Worm (Caenorhabditis elegans) whole organism, young adult: ENCODE measurements around the gene B0284.3.

Source experiments
- B0035.1 ChIP-seq: sonication (generic microtip); optimal IDR thresholded peaks from 2 replicates; lab custom pipeline; 2016; ENCODE audit warnings: missing genetic modification characterization, mild to moderate bottlenecking, missing compliant biosample characterization, missing genotype, missing genetic modification reagents
- C17E4.6 ChIP-seq: fragments of 200-800 bp; sonication (Bioruptor generic); IDR thresholded peaks from 2 replicates; pipeline ENCODE4 v1.3.6; 2022; ENCODE audit warnings: missing genetic modification reagents, missing genetic modification characterization, missing compliant biosample characterization
- D2030.7 ChIP-seq: fragments of 200-800 bp; sonication (Bioruptor generic); IDR thresholded peaks from 2 replicates; pipeline ENCODE4 v1.3.6; 2022; ENCODE audit warnings: missing genetic modification reagents, missing genetic modification characterization, missing compliant biosample characterization
- F22D6.2 ChIP-seq: sonication (generic microtip); optimal IDR thresholded peaks from 2 replicates; lab custom pipeline; 2016; ENCODE audit warnings: mild to moderate bottlenecking, missing genetic modification characterization, missing compliant biosample characterization
- F33H1.4 ChIP-seq: fragments of 200-800 bp; sonication (Bioruptor generic); IDR thresholded peaks from 2 replicates; pipeline ENCODE4 v1.3.6; 2022; ENCODE audit warnings: missing genetic modification reagents, missing genetic modification characterization, missing compliant biosample characterization
- F57A8.1 ChIP-seq: fragments of 200-800 bp; sonication (Bioruptor generic); optimal IDR thresholded peaks from 2 replicates; lab custom pipeline; 2018; ENCODE audit warnings: mild to moderate bottlenecking, missing genetic modification characterization, moderate library complexity, missing compliant biosample characterization
- T07F8.4 ChIP-seq: sonication (generic microtip); optimal IDR thresholded peaks from 2 replicates; lab custom pipeline; 2016; ENCODE audit warnings: mild to moderate bottlenecking, missing genetic modification characterization, moderate library complexity, missing compliant biosample characterization
- Y53G8AR.9 ChIP-seq: fragments of 200-800 bp; sonication (Bioruptor generic); conservative IDR thresholded peaks from 2 replicates; pipeline ENCODE4 v1.3.6; 2022; ENCODE audit warnings: missing genetic modification reagents, missing genetic modification characterization, missing compliant biosample characterization
- Y67H2A.10 ChIP-seq: fragments of 200-800 bp; sonication (Bioruptor generic); conservative IDR thresholded peaks from 2 replicates; pipeline ENCODE4 v1.3.6; 2022; ENCODE audit warnings: missing genetic modification reagents, missing genetic modification characterization, missing compliant biosample characterization
- Y79H2A.3 ChIP-seq: fragments of 200-800 bp; sonication (Bioruptor generic); conservative IDR thresholded peaks from 2 replicates; pipeline ENCODE4 v1.3.6; 2022; ENCODE audit warnings: missing genetic modification reagents, missing genetic modification characterization, missing compliant biosample characterization
- akir-1 ChIP-seq: fragments of 200-800 bp; sonication (Bioruptor generic); optimal IDR thresholded peaks from 2 replicates; lab custom pipeline; 2018; ENCODE audit warnings: mild to moderate bottlenecking, missing genetic modification characterization, moderate library complexity, missing compliant biosample characterization
- atf-7 ChIP-seq: sonication (generic microtip); optimal IDR thresholded peaks from 2 replicates; lab custom pipeline; 2017; ENCODE audit warnings: mild to moderate bottlenecking, missing genetic modification characterization, missing compliant biosample characterization
- attf-3 ChIP-seq: fragments of 200-800 bp; sonication (Bioruptor generic); conservative IDR thresholded peaks from 2 replicates; pipeline ENCODE4 v1.3.6; 2022; ENCODE audit warnings: missing genetic modification reagents, missing genetic modification characterization, missing compliant biosample characterization
- attf-5 ChIP-seq: fragments of 200-800 bp; sonication (Bioruptor generic); optimal IDR thresholded peaks from 2 replicates; lab custom pipeline; 2018; ENCODE audit warnings: mild to moderate bottlenecking, missing genetic modification characterization, missing compliant biosample characterization
- ccch-3 ChIP-seq: fragments of 200-800 bp; sonication (Bioruptor generic); optimal IDR thresholded peaks from 2 replicates; lab custom pipeline; 2018; ENCODE audit warnings: mild to moderate bottlenecking, missing genetic modification characterization, missing compliant biosample characterization
- cebp-2 ChIP-seq: fragments of 200-800 bp; sonication (Bioruptor generic); IDR thresholded peaks from 2 replicates; pipeline ENCODE4 v1.3.6; 2022; ENCODE audit warnings: missing genetic modification characterization, missing compliant biosample characterization
- ceh-100 ChIP-seq: fragments of 200-800 bp; sonication (Bioruptor generic); IDR thresholded peaks from 2 replicates; pipeline ENCODE4 v1.3.6; 2022; ENCODE audit warnings: missing genetic modification reagents, missing genetic modification characterization, missing compliant biosample characterization
- ceh-58 ChIP-seq: fragments of 200-800 bp; sonication (Bioruptor generic); IDR thresholded peaks from 2 replicates; pipeline ENCODE4 v1.3.6; 2022; ENCODE audit warnings: missing genetic modification characterization, missing compliant biosample characterization
- chd-7 ChIP-seq: sonication (generic microtip); optimal IDR thresholded peaks from 2 replicates; lab custom pipeline; 2016; ENCODE audit warnings: mild to moderate bottlenecking, missing genetic modification characterization, moderate library complexity, missing compliant biosample characterization
- dox-1 ChIP-seq: fragments of 200-800 bp; sonication (Bioruptor generic); IDR thresholded peaks from 2 replicates; pipeline ENCODE4 v1.3.6; 2022; ENCODE audit warnings: missing genetic modification reagents, missing genetic modification characterization, missing compliant biosample characterization
- dpff-1 ChIP-seq: sonication (generic microtip); optimal IDR thresholded peaks from 2 replicates; lab custom pipeline; 2017; ENCODE audit warnings: mild to moderate bottlenecking, missing genetic modification characterization, missing compliant biosample characterization
- egl-18 ChIP-seq: fragments of 200-800 bp; sonication (Bioruptor generic); IDR thresholded peaks from 2 replicates; pipeline ENCODE4 v1.3.6; 2022; ENCODE audit warnings: missing genetic modification reagents, missing genetic modification characterization, missing compliant biosample characterization
- ets-4 ChIP-seq: fragments of 200-800 bp; sonication (Bioruptor generic); optimal IDR thresholded peaks from 2 replicates; lab custom pipeline; 2018; ENCODE audit warnings: mild to moderate bottlenecking, missing genetic modification characterization, missing compliant biosample characterization
- fkh-3 ChIP-seq: sonication (generic microtip); optimal IDR thresholded peaks from 2 replicates; lab custom pipeline; 2016; ENCODE audit warnings: mild to moderate bottlenecking, missing genetic modification characterization, missing compliant biosample characterization
- hmg-1.2 ChIP-seq: fragments of 200-800 bp; sonication (Bioruptor generic); IDR thresholded peaks from 2 replicates; pipeline ENCODE4 v1.3.6; 2022; ENCODE audit warnings: missing genetic modification reagents, missing genetic modification characterization, missing compliant biosample characterization
- madf-3 ChIP-seq: fragments of 200-800 bp; sonication (Bioruptor generic); IDR thresholded peaks from 2 replicates; pipeline ENCODE4 v1.3.6; 2022; ENCODE audit warnings: missing genetic modification reagents, missing genetic modification characterization, missing compliant biosample characterization
- madf-6 ChIP-seq: fragments of 200-800 bp; sonication (Bioruptor generic); IDR thresholded peaks from 2 replicates; pipeline ENCODE4 v1.3.6; 2022; ENCODE audit warnings: missing genetic modification reagents, missing genetic modification characterization, missing compliant biosample characterization
- mcd-1 ChIP-seq: fragments of 200-800 bp; sonication (Bioruptor generic); IDR thresholded peaks from 2 replicates; pipeline ENCODE4 v1.3.6; 2022; ENCODE audit warnings: missing genetic modification reagents, missing genetic modification characterization, missing compliant biosample characterization
- nhr-120 ChIP-seq: fragments of 200-800 bp; sonication (Bioruptor generic); IDR thresholded peaks from 2 replicates; pipeline ENCODE4 v1.3.6; 2022; ENCODE audit warnings: missing genetic modification characterization, missing compliant biosample characterization
- nhr-179 ChIP-seq: sonication (generic microtip); optimal IDR thresholded peaks from 2 replicates; lab custom pipeline; 2016; ENCODE audit warnings: mild to moderate bottlenecking, missing genetic modification characterization, missing compliant biosample characterization
- rcor-1 ChIP-seq: fragments of 200-800 bp; sonication (Bioruptor generic); IDR thresholded peaks from 2 replicates; pipeline ENCODE4 v1.3.6; 2022; ENCODE audit warnings: missing genetic modification reagents, missing genetic modification characterization, missing compliant biosample characterization
- rpc-1 ChIP-seq, 2 experiments: fragments of 150-350 bp in 1 of 2; sonication (generic microtip) in 1 of 2; optimal IDR thresholded peaks; 2 replicates each; lab custom pipeline; 2014 to 2018; ENCODE audit warnings: missing biosample characterization in 1 of 2, missing genetic modification characterization in 1 of 2, missing genetic modification reagents in 1 of 2, missing genotype in 1 of 2
- sdz-38 ChIP-seq: sonication (generic microtip); optimal IDR thresholded peaks from 2 replicates; lab custom pipeline; 2016; ENCODE audit warnings: missing genotype, missing genetic modification characterization, missing compliant biosample characterization
- sea-2 ChIP-seq: fragments of 200-800 bp; sonication (Bioruptor generic); IDR thresholded peaks from 2 replicates; pipeline ENCODE4 v1.3.6; 2022; ENCODE audit warnings: missing genetic modification characterization, missing compliant biosample characterization
- snpc-1.1 ChIP-seq: sonication (generic microtip); optimal IDR thresholded peaks from 2 replicates; lab custom pipeline; 2017; ENCODE audit warnings: missing genetic modification characterization, mild to moderate bottlenecking, missing compliant biosample characterization, antibody characterized with exemption, moderate library complexity, missing genotype, missing genetic modification reagents; ENCODE audit not compliant: insufficient read depth
- tlf-1 ChIP-seq: fragments of 200-800 bp; sonication (Bioruptor generic); optimal IDR thresholded peaks from 2 replicates; lab custom pipeline; 2018; ENCODE audit warnings: mild to moderate bottlenecking, missing genetic modification characterization, missing compliant biosample characterization
- zim-3 ChIP-seq: sonication (generic microtip); optimal IDR thresholded peaks from 2 replicates; lab custom pipeline; 2017; ENCODE audit warnings: mild to moderate bottlenecking, missing genetic modification characterization, moderate library complexity, missing compliant biosample characterization

Gene B0284.3

DNA sequence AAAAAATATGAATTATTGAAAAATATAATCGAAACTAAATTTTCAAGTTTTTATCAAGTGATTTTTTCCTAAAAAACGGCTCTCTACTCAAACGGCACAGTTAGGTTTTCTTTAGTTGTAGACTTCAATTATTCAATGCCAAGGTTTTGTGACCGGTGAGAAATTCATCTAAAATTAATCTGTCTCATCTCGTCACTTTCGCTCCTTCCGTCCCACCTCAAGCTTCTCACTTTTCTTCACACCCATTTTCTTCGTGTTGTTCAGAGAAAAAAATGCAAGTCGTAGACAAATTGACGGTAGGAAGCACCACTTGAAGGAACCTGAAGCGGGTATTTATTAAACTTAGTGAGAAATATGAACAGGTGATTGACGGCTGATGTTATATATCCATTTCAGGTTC lies 11.7 kb upstream of the B0284.3 start:
- TF ChIP-seq fkh-3 (tag; lab: Kevin White, UChicago), result no peak
- no peak for TF ChIP-seq chd-7
- no peak for TF ChIP-seq dox-1 (GFP tag; lab: Robert Waterston, UW)
- TF ChIP-seq snpc-1.1 (tag; lab: Kevin White, UChicago), result no peak
- TF ChIP-seq ets-4 (GFP tag; lab: Kevin White, UChicago), result no peak

DNA sequence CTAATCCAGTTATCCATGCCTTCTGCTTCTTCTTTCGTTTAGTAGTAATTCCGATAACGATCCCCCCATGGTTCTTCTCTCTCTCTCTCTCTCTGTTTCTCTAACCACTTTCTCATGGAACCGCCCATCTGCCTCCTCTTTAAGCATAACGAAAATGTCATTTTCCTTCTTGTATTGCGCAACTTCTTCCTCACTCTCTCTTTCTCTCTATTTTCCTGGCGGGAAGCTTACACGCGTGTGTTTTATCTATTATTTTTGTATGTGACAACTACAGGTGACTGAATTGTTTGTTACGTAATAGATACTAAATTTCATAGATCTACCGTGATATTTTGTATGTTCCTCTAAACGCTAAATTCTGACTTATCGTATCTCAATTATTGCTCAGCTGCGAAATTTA lies 10.8 kb upstream of the B0284.3 start:
- TF ChIP-seq D2030.7 (GFP tag; lab: Robert Waterston, UW), result no peak
- no peak for TF ChIP-seq attf-3 (GFP tag; lab: Robert Waterston, UW)
- TF ChIP-seq, all 124 proteins: peak for 0

DNA sequence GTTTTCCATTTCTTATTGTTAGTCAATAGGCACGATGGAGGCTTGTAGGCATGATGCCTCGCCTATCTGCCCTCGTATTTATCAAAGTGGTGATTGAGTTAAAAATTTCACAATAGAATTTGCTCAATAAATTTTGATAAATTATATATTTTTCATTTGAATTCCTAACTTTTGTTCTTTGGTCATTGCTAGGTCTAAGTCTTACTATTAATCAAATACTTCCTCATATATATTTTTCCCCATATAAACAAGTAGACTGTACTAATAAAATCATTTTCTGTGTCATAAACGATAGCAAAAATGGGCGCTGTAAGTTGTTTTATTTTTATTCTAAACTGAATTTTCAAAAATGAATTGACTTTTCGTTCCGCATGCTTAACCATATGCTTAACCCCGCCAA lies 4.9 kb upstream of the B0284.3 start, which contains the start of gene pals-28:
Gene pals-28 (plus strand): TSS at position 301 of the 400 bp plus-strand sequence.
- TF ChIP-seq ccch-3 (GFP tag; lab: Kevin White, UChicago), result no peak

DNA sequence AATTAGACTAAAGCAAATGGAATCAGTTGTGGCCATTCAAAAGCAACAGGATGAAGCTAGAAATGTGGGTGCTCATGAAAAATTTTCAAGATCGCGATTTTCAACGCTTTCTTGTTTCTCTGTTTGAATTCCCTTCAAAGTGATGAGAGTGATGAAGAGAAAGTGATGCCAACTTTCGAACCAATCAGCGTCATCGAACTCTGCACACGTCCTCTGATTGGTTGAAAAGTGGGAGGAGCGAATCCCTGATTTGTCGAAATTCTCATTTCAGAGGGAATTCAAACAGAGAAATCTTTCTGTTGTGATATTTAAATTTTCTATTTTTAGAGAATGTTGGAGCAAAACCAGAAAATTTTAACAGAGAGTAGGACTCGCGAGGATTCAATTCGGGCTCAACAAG lies 2.5 kb upstream of the B0284.3 start:
- TF ChIP-seq F57A8.1 (no peak), Y67H2A.10 (GFP tag; lab: Robert Waterston, UW) (no peak), madf-3 (no peak), nhr-120 (GFP tag; lab: Robert Waterston, UW) (no peak), ceh-58 (GFP tag; lab: Robert Waterston, UW) (no peak), atf-7 (no peak), akir-1 (GFP tag; lab: Kevin White, UChicago) (no peak)

DNA sequence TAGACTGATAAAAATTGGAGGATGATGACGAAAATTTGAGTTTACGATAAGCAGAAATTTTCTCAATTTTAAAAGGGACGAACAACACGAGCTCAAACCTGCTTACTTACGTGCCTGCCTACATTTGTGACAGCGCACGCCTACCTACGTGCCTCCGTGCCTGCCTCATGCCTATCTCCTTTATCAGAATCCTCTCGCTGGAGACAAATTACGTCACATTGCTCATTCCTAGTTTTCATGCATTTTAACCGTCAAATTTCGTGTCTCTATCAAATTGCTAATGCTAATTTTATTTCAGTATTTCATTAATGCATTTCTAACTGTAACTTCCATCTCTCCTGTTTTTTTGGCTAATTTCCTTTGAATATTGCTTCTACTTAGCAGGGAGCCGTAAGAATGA lies 1.7 kb upstream of the B0284.3 start, which contains the start of gene pals-27:
Gene pals-27 (plus strand): TSS at position 301 of the 400 bp plus-strand sequence.
- TF ChIP-seq B0035.1 (tag; lab: Kevin White, UChicago), result no peak
- no peak for TF ChIP-seq sea-2 (GFP tag; lab: Robert Waterston, UW)
- no peak for TF ChIP-seq dpff-1
- no peak for TF ChIP-seq egl-18 (GFP tag; lab: Robert Waterston, UW)
- no peak for TF ChIP-seq rcor-1 (GFP tag; lab: Robert Waterston, UW)
- TF ChIP-seq C17E4.6 (GFP tag; lab: Robert Waterston, UW), result no peak

DNA sequence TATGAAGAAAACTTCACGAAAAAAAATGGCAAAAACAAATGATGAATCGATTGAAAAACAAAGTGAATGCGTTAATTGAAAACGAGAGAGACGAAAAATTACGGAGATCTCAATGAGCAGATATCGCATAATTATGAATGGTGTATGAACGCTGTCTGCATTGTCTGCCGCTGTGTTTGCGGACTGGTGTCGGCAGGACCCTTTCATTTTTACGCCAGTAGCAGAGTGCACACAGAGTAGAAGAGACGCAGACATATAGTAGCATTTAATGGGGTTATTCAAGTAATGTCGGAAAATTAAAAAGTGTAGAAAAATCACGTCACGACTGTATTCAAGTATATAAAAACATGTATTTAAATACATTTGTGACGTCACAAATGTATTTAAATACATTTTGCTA lies 1.2 kb upstream of the B0284.3 start:
- TF ChIP-seq madf-6 (GFP tag; lab: Robert Waterston, UW) (no peak), nhr-179 (tag; lab: Kevin White, UChicago) (no peak), B0035.1 (tag; lab: Kevin White, UChicago) (no peak), tlf-1 (GFP tag; lab: Kevin White, UChicago) (no peak), F22D6.2 (tag; lab: Kevin White, UChicago) (no peak), sdz-38 (tag; lab: Kevin White, UChicago) (no peak), hmg-1.2 (GFP tag; lab: Robert Waterston, UW) (peak; percentile 69; the same call in 1 of the 2 replicates)

DNA sequence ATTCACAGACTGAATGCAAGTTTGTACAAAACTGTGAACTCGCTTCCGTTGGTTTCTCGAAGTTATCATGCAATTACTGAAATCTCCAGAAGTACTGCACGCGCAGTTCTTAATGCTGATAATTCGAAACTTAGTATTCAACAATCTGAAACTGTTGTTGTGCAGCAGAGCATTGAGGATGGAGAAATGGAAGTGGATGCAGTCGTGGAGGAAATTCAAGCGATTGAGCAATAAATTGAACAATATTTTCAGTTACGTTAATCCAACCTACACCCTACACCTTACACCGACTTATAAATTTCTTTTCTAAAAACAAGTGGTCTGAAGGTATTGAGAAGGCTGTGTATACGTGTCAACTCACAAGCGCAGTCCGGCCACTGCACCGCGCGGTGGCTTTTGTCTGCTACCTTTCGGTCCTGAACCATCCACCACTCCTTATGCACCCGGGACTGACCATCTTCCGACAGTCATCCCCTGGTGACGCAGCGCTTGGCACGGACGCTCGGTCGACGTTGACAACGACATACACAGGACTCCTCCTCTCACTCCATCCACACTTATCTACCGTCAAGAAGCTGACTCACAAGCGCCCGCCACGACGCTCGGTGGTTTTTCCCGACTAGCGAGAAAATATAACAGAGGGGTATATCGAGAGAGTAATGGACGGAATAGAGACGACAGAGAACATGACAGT lies 870 bp downstream of the B0284.3 start:
- TF ChIP-seq cebp-2 (GFP tag; lab: Robert Waterston, UW), result peak; percentile 16; the same call in 1 of the 2 replicates
- TF ChIP-seq Y53G8AR.9 (GFP tag; lab: Robert Waterston, UW), result 0 out of 2 replicates have a peak, but pooled peaks have one; percentile 24
- peak; percentile 2 for TF ChIP-seq T07F8.4 (tag; lab: Kevin White, UChicago)
- peak; percentile 49 for TF ChIP-seq zim-3 (tag; lab: Kevin White, UChicago)
- TF ChIP-seq Y79H2A.3, result 0 out of 2 replicates have a peak, but pooled peaks have one; percentile 10
- TF ChIP-seq attf-5, result peak; percentile 10
- peak; percentile 47 for TF ChIP-seq B0035.1 (tag; lab: Kevin White, UChicago)
- TF ChIP-seq dox-1 (GFP tag; lab: Robert Waterston, UW), result peak; percentile 94
- TF ChIP-seq ceh-100 (GFP tag; lab: Robert Waterston, UW), result peak; percentile 25
- TF ChIP-seq F33H1.4, result peak; percentile 47
- TF ChIP-seq ceh-58 (GFP tag; lab: Robert Waterston, UW), result 0 out of 2 replicates have a peak, but pooled peaks have one; percentile 2
- TF ChIP-seq chd-7, result peak; percentile 59
- peak; percentile 63 for TF ChIP-seq rpc-1 (optimal IDR thresholded peaks at IDR 0.05; lab: Kevin White, UChicago)
- peak; percentile 63 for TF ChIP-seq rpc-1 (tag; optimal IDR thresholded peaks at IDR 0.05; lab: Kevin White, UChicago)
- TF ChIP-seq mcd-1 (GFP tag; lab: Robert Waterston, UW), result peak; percentile 68
